Worm (Caenorhabditis elegans) whole organism, mixed stage, embryonic: Measurements from ENCODE around the gene ubxn-5.

Source experiments
- blmp-1 ChIP-seq: fragments of 150-350 bp; optimal IDR thresholded peaks from 2 replicates; lab custom pipeline; 2014; ENCODE audit warnings: missing biosample characterization, missing genetic modification characterization
- cnd-1 ChIP-seq: fragments of 200-800 bp; sonication (Bioruptor generic); optimal IDR thresholded peaks from 2 replicates; lab custom pipeline; 2018; ENCODE audit warnings: mild to moderate bottlenecking, missing genetic modification characterization, missing compliant biosample characterization
- snpc-4 ChIP-seq: fragments of 150-350 bp; optimal IDR thresholded peaks from 2 replicates; lab custom pipeline; 2014; ENCODE audit warnings: missing biosample characterization, missing genetic modification characterization

DNA sequence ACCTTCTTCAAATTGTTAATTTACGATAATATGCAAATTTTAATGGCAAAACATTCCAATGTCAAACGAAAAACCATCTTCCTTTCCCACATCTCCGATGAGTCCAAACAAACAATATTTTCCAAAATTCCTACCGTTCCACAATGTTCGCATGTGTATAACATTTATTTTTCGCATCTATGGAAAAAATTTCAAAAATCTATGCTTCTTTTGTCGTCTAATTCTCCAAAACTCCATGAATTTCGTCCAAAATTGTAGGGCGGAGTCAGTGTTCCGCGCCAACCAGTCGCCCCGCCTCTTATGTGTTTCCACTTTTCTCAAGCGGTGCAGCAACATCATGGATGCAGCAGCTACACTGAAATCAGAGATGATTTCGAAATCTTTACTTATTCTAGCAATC lies 3.3 kb downstream of the ubxn-5 start, which contains the start of gene T01E8.8:
- TF ChIP-seq snpc-4 (no peak), blmp-1 (tag; lab: Kevin White, UChicago) (no peak), cnd-1 (tag; lab: Kevin White, UChicago) (no peak)
